Fruit fly (Drosophila melanogaster): Measurements from ENCODE around the gene CG31229.
A peak's percentile ranks its signal among the peaks of the same experiment; 100 is the strongest.

Gene CG31229

dm6 chr3R:18663525-18663924 lies 4.1 kb upstream of the CG31229 start, which contains the start of the genes Cpsf73 and Gos28 (continued):
- TF ChIP-seq CG8089 (GFP tag; optimal IDR thresholded peaks at IDR 0.05) (no peak), CG14014 (GFP tag; IDR thresholded peaks at IDR 0.05) (0 out of 2 replicates have a peak, but pooled peaks have one; percentile 33), bab2 (GFP tag; optimal IDR thresholded peaks at IDR 0.05) (no peak), zf30C (GFP tag; optimal IDR thresholded peaks at IDR 0.05) (no peak), Dbx (GFP tag; IDR thresholded peaks at IDR 0.05) (no peak), CG4707 (GFP tag; optimal IDR thresholded peaks at IDR 0.05) (no peak), bbx (GFP tag; IDR thresholded peaks at IDR 0.05; ENCODE audit: partially characterized antibody) (peak; percentile 47; the same call in 1 of the 2 replicates), tx (GFP tag; optimal IDR thresholded peaks at IDR 0.05) (no peak), CG2120 (GFP tag; optimal IDR thresholded peaks at IDR 0.05) (peak; percentile 37), Jarid2 (GFP tag; optimal IDR thresholded peaks at IDR 0.05) (no peak), toy (GFP tag; IDR thresholded peaks at IDR 0.05) (no peak), fd64A (GFP tag; optimal IDR thresholded peaks at IDR 0.05) (no peak), D19B (GFP tag; optimal IDR thresholded peaks at IDR 0.05) (no peak), ftz-f1 (GFP tag; optimal IDR thresholded peaks at IDR 0.05) (no peak), mam (GFP tag; optimal IDR thresholded peaks at IDR 0.05) (no peak), lmd (GFP tag; IDR thresholded peaks at IDR 0.05) (no peak), grn (GFP tag; optimal IDR thresholded peaks at IDR 0.05) (peak; percentile 5), CG6689 (GFP tag; IDR thresholded peaks at IDR 0.05) (0 out of 2 replicates have a peak, but pooled peaks have one; percentile 16), CG11247 (GFP tag; IDR thresholded peaks at IDR 0.05) (no peak), NFAT (GFP tag; IDR thresholded peaks at IDR 0.05) (no peak), CG3838 (GFP tag; optimal IDR thresholded peaks at IDR 0.05) (no peak), CG9437 (GFP tag; optimal IDR thresholded peaks at IDR 0.05) (no peak), fru (optimal IDR thresholded peaks at IDR 0.05) (no peak), CG17612 (GFP tag; IDR thresholded peaks at IDR 0.05) (no peak), pita (GFP tag; optimal IDR thresholded peaks at IDR 0.05) (no peak), run (tag; optimal IDR thresholded peaks at IDR 0.05) (no peak), CG14667 (GFP tag; IDR thresholded peaks at IDR 0.05) (no peak), Hr51 (GFP tag; optimal IDR thresholded peaks at IDR 0.05) (no peak), abd-A (tag; optimal IDR thresholded peaks at IDR 0.05) (no peak), CG7786 (GFP tag; optimal IDR thresholded peaks at IDR 0.05) (peak; percentile 3), sisA (GFP tag; IDR thresholded peaks at IDR 0.05) (peak; percentile 28; the same call in 1 of the 2 replicates), Hand (GFP tag; optimal IDR thresholded peaks at IDR 0.05) (no peak), dati (GFP tag; IDR thresholded peaks at IDR 0.05) (no peak), Hey (tag; optimal IDR thresholded peaks at IDR 0.05) (no peak), prd (optimal IDR thresholded peaks at IDR 0.05) (no peak), prd (GFP tag; IDR thresholded peaks at IDR 0.05) (peak; percentile 25; the same call in 1 of the 3 replicates), CkIIα-i1 (GFP tag; IDR thresholded peaks at IDR 0.05) (no peak), Hr39 (optimal IDR thresholded peaks at IDR 0.05) (no peak), CG18476 (GFP tag; optimal IDR thresholded peaks at IDR 0.05) (no peak), CG6272 (GFP tag; IDR thresholded peaks at IDR 0.05) (no peak; the same call in 1 of the 2 replicates), CG8924 (tag; optimal IDR thresholded peaks at IDR 0.05) (no peak), CG17385 (GFP tag; optimal IDR thresholded peaks at IDR 0.05) (peak; percentile 16), Hr3 (GFP tag; optimal IDR thresholded peaks at IDR 0.05) (no peak), vnd (GFP tag; IDR thresholded peaks at IDR 0.05; ENCODE audit: partially characterized antibody) (no peak), otp (GFP tag; IDR thresholded peaks at IDR 0.05) (no peak), CG12744 (GFP tag; optimal IDR thresholded peaks at IDR 0.05) (no peak), CG2199 (GFP tag; IDR thresholded peaks at IDR 0.05) (no peak), CG7556 (GFP tag; optimal IDR thresholded peaks at IDR 0.05) (no peak), CG12769 (tag; optimal IDR thresholded peaks at IDR 0.05) (peak; percentile 47), Scr (GFP tag; IDR thresholded peaks at IDR 0.05; ENCODE audit: partially characterized antibody) (peak; percentile 60), CG10979 (tag; optimal IDR thresholded peaks at IDR 0.05) (peak; percentile 7), sim (GFP tag; IDR thresholded peaks at IDR 0.05) (no peak), CG7745 (tag; optimal IDR thresholded peaks at IDR 0.05) (no peak)

Measured in whole organism, embryonic.